Worm (Caenorhabditis elegans): ENCODE results near the gene sdz-16.

DNA sequence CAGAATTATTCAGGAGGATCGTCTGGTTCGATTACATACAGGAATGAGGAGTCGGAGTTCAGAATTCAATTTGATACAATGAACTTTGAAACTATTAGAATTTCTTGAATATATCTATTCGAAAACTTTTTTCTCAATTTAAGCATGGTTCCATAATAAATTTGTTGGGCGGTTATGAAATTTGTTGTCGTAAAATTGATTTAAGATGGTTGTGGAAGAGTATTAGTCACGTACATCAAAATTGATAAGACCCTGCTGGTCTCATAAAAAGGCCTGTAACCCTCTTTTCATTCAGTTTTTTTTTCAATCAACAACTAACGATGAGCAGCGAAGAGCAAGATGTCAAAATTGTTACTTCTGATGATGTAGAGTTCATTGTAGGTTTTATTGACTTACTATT, 19.8 kb upstream of the sdz-16 start, which contains the start of gene skr-5:
- TF ChIP-seq him-1 (tag; optimal IDR thresholded peaks at IDR 0.05) = no peak
- TF ChIP-seq W03F9.2 (tag; optimal IDR thresholded peaks at IDR 0.05) = no peak
